Fruit fly (Drosophila melanogaster): ENCODE results near the gene CG42635.

CG42635 gene

DNA sequence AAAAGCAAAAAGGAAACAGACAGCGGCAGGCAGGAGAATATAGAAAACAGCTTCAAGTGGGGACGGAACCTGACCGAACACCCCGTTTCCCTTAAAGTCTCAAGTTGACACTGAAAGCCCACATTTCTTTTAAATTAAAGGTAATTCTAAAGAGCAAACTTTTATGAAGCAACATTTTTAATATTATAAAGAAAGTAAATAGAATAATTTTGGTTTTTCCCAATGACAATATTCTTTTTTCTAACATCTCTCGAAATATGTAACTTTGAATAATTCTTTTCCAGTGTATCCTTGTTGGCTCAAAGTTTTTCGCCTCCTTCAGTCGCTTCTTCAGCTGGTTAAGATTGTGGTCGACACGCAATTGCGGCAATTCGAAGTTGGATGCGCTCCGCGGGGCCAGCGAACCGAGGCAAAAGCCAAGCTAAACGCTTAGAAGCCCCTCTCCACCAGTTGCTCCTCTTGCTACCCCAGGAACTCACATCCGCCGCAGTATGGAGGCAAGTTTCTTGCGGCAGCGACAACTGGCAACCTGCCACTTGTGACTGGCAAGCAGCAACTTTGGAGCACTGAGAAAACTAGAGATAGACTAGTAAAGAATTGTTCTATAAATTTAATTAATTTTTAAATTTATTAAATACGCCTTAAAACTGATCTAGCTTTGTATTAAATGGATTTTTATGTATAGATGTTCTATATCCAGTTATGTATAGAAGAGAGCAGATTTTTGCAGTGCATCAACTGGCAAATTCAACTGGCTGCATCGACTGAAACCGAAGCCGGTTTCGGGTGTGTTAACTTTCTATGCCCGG, 4.5 kb upstream of the CG42635 start:
- TF ChIP-seq insv (optimal IDR thresholded peaks at IDR 0.05) (no peak), h (optimal IDR thresholded peaks at IDR 0.05) (no peak), ttk (optimal IDR thresholded peaks at IDR 0.05) (no peak), Myc (optimal IDR thresholded peaks at IDR 0.05) (no peak), psq (optimal IDR thresholded peaks at IDR 0.05) (no peak), Sin3A (optimal IDR thresholded peaks at IDR 0.05) (no peak)

DNA sequence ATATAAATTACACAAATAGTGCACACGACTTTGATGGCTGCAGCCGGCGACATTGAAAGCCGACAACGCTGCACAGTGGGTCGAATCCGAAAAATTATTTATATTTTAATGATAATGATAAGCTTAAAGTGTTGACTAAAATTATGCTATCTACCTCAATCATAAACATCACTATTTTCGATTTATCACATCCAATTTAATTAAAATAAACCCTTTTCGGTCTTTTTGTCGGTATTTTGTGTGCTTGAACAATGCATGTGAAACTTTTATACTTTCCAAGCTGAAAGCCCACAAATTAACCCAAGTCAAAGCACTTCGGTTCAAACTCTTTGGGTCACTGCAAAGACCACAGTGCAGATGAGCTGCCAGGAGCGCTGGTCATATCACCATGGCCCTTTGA, 2.3 kb upstream of the CG42635 start:
- TF ChIP-seq ttk (optimal IDR thresholded peaks at IDR 0.05) (no peak), Sin3A (optimal IDR thresholded peaks at IDR 0.05) (no peak), h (optimal IDR thresholded peaks at IDR 0.05) (no peak), insv (optimal IDR thresholded peaks at IDR 0.05) (no peak), psq (optimal IDR thresholded peaks at IDR 0.05) (no peak), Myc (optimal IDR thresholded peaks at IDR 0.05) (no peak)

DNA sequence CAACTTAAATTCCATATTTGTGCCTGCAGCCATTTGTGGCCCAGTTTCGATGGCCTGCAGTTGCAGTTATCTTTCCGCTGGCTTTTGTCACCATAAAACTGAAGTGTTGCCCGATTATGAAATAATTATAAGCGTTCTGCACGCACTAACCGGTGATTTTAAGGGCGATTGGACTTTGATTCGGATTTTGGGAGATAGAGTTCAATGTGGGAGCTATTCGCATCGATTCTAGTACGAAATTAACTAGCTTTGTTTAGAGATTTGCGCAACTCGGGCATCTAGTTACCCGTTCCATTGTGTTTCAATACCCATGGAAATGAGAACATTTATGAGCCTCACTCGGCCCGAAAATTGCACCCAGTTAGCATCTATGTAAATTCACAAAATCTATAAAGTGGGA, 1.4 kb upstream of the CG42635 start, which contains the start of gene CG5693:
CG5693 (plus strand) TSS at position 301 of the 400 bp plus-strand sequence.
- TF ChIP-seq h (optimal IDR thresholded peaks at IDR 0.05): no peak
- TF ChIP-seq ttk (optimal IDR thresholded peaks at IDR 0.05): no peak
- TF ChIP-seq insv (optimal IDR thresholded peaks at IDR 0.05): no peak
- TF ChIP-seq psq (optimal IDR thresholded peaks at IDR 0.05): no peak
- no peak for TF ChIP-seq Myc (optimal IDR thresholded peaks at IDR 0.05)
- no peak for TF ChIP-seq Sin3A (optimal IDR thresholded peaks at IDR 0.05)

DNA sequence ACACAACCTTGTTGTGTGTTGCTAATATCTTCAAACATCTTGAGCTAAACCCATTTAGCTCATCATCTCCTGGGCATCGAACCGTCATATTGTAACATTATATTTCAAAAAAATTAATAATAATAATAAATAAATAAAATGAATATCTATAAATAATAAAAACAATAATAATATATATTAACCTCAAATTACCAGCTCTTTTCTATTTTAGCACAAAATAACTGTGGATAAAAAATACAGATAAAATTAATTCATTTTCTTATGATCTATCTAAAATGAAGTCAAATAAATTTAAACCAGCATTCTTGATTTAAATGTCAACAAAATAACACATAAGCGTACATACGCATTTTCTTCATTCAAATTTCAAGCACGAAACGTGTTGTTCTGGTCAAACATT, 675 bp upstream of the CG42635 start, which contains the start of gene CG42659:
CG42659 (plus strand) TSS at position 301 of the 400 bp plus-strand sequence.
- no peak for TF ChIP-seq insv (optimal IDR thresholded peaks at IDR 0.05)
- no peak for TF ChIP-seq psq (optimal IDR thresholded peaks at IDR 0.05)
- no peak for TF ChIP-seq Sin3A (optimal IDR thresholded peaks at IDR 0.05)
- no peak for TF ChIP-seq h (optimal IDR thresholded peaks at IDR 0.05)
- no peak for TF ChIP-seq ttk (optimal IDR thresholded peaks at IDR 0.05)
- TF ChIP-seq Myc (optimal IDR thresholded peaks at IDR 0.05): no peak

DNA sequence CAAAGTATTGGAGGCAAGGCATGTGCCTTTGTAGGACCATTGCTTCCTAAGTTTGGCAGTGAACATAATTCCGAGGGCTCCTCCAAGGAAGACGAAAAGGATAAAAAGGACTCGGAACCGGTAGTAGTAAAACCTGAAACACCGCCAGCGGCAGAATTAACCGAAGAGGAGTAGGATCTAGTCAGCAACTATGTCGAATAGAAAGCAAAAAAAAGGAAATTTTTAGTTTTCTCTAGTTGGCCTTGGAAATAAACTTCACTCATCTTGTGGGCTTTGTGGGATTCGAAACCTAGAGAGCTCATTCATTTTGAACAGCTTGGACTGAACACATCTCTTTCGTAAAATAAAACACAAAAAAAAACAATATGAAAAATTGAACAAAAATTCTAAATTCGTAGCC, 918 bp downstream of the CG42635 start, which contains the start of gene CG31740:
CG31740 (plus strand) TSS at position 301 of the 400 bp plus-strand sequence.
- TF ChIP-seq psq (optimal IDR thresholded peaks at IDR 0.05) (no peak), Sin3A (optimal IDR thresholded peaks at IDR 0.05) (no peak), insv (optimal IDR thresholded peaks at IDR 0.05) (no peak), Myc (optimal IDR thresholded peaks at IDR 0.05) (no peak), h (optimal IDR thresholded peaks at IDR 0.05) (no peak), ttk (optimal IDR thresholded peaks at IDR 0.05) (no peak)

DNA sequence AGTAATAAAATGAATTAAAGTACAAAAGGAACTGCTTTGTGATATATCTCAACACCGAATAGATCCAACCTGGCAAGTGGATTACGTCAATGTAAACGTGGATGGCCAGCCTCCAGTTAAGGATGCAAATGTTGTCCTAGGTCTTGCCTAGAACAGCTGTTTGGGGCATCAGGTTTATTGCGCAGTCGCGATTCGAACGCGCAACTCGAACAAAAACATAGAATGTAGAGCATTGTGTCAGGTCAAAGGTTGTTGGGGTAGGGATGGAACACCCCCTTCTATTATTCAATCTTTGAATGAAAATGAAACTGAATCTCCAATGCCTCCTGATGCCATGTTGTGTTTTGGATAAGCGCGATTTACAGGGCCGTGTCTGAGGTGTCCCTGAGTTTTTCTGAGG, 1.9 kb downstream of the CG42635 start:
- TF ChIP-seq Sin3A (optimal IDR thresholded peaks at IDR 0.05): no peak
- TF ChIP-seq psq (optimal IDR thresholded peaks at IDR 0.05): no peak
- no peak for TF ChIP-seq Myc (optimal IDR thresholded peaks at IDR 0.05)
- no peak for TF ChIP-seq h (optimal IDR thresholded peaks at IDR 0.05)
- no peak for TF ChIP-seq ttk (optimal IDR thresholded peaks at IDR 0.05)
- TF ChIP-seq insv (optimal IDR thresholded peaks at IDR 0.05): no peak

DNA sequence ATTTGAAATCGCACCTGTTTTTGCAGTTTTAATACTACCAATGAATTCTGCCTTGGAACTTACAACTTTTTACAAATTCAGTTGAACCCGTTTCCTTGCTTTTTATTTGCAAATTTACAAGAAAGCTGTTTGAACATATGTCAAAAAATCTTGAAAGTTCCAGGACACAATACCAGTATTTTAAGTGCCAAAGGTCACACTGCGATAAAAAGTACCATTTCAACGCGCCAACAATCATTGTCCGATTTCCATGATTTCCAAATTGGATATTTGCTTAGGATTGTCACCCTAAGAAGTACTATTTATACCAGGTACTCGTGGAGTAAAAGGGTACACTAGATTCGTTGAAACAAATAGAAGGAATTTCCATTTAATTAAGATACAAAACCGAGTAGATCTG, 3.6 kb downstream of the CG42635 start, which contains the start of gene elfless:
elfless (minus strand) TSS at position 101 of the 400 bp plus-strand sequence.
- TF ChIP-seq ttk (optimal IDR thresholded peaks at IDR 0.05) (no peak), psq (optimal IDR thresholded peaks at IDR 0.05) (no peak), Myc (optimal IDR thresholded peaks at IDR 0.05) (no peak), Sin3A (optimal IDR thresholded peaks at IDR 0.05) (no peak), insv (optimal IDR thresholded peaks at IDR 0.05) (no peak), h (optimal IDR thresholded peaks at IDR 0.05) (no peak)

DNA sequence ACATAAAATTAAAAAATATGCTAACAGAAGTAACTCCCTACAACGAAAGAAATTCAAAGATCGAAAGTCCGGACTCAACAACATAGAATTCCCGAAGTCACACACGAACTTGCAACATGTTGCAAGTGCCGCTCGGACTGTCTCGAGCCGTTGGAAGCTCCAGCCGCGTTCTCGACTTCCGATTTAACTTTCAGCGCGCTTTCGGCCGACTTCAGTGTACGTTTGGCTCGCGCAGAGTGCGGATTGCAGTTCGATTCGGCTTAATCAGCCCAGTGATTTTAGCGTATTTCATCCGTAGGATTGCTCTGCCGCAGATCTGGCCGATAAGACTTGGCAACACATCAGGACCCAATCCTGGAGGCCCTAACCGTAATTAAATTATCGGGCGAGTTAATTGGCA, 4.4 kb downstream of the CG42635 start, which contains the start of gene rdo:
rdo (plus strand) TSS at position 213 of the 400 bp plus-strand sequence.
- no peak for TF ChIP-seq psq (optimal IDR thresholded peaks at IDR 0.05)
- no peak for TF ChIP-seq h (optimal IDR thresholded peaks at IDR 0.05)
- no peak for TF ChIP-seq Sin3A (optimal IDR thresholded peaks at IDR 0.05)
- no peak for TF ChIP-seq insv (optimal IDR thresholded peaks at IDR 0.05)
- TF ChIP-seq Myc (optimal IDR thresholded peaks at IDR 0.05): no peak
- no peak for TF ChIP-seq ttk (optimal IDR thresholded peaks at IDR 0.05)

DNA sequence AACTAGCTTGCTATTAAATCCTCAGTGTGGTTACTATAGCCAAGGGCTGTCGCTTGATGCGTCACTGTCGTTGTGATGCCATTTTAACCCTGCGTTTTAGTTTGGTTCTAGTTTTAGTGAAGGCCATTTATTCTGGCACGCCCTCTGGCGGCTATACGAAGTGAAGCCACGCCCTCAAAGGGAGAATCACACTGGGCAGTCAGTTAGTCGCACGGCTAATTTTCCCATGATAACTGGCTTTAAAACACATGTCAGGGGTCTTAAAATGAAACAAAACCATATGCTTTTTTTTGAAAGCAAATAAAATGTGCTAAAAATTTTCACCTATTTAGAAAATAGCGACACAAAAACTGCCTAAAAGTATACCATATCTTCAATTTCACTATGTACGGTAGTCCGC, 25.0 kb downstream of the CG42635 start:
- no peak for TF ChIP-seq Myc (optimal IDR thresholded peaks at IDR 0.05)
- TF ChIP-seq Sin3A (optimal IDR thresholded peaks at IDR 0.05): no peak

Data from Kc167 (cell line).